Fruit fly (Drosophila melanogaster): ENCODE results near the gene CG45079.

CG45079 gene

DNA sequence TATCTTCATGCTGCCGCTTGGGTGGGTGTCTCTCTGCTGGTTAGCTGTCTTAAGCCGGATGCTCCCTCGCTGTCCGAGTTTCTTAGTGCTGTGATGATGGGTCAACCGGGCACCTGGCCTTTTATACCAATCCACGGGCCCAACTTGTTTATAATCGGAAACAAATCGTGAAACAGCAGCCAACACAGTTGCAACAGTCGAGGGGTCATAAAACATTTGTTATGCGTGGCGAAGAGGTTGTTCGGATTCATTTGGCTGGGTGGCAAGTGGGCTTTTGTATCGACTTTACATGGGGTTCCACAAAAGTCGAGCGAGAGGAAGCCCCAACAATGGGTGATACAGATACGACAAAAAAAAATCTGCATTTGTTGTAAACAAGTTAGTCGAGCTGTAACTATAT, 18.0 kb downstream of the CG45079 start, which contains the start of gene TwdlW:
Gene TwdlW, minus strand, starts transcription at position 101 of the 400 bp plus-strand sequence.
- no peak for TF ChIP-seq CG17801 (GFP tag; optimal IDR thresholded peaks at IDR 0.05; ENCODE audit: partially characterized antibody)

DNA sequence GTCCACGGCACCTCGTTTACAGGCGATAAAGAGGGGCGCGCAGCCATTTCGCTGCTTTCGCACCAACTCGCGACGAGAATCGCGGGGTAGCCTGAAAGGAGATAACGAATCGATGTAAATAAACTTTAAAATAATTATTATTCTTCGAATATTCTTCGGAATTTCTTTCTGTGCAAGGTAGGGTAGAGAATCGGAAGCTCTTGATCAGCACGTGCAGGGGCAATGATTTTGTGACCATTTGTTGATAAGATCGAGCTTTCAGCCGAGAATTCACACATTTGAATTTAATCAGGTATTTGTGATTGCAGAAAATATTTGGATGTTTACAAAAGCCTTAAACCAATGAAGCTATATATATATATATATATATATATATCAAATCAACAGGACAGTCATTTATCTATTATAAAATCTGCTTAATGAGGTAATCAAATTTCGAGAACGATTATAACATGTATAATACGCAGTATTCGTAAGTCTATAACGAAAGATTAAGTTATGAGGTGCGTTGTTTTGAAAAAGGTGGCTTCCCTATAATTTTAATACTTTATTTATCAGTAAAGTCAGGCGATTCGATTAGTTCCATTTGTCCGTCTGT, 23.5 kb downstream of the CG45079 start:
- TF ChIP-seq CG17801 (GFP tag; optimal IDR thresholded peaks at IDR 0.05; ENCODE audit: partially characterized antibody), result no peak

DNA sequence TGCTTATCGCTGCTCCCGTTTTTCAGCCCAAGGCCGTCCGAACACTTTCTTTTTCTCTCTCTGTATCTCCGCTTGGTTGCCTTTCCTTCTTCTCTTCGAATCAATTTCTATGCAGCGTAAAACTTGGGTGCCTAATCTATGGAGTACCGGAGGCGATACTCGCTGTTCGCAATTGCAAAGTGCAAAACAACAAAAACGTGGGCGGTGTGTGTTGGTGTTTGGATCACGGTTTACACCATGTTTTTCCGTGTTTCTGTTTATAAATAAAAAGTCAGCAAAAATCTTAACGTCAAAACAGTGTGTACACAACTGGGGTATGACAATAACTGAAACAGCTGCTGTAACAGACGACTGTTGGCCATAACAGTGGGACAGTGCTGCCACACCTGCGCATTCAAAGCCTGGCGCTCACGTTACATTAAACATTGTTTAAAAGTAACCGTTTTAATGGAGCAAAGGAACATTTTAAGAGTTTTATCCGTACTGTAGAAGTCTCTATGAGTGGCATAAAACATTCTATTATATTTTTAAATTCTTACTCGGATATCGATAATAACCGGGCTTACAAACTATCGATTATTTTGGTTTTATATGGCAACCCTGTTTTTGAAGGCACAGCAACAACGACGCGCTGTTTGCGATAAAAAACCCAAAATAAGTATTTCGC, 24.9 kb downstream of the CG45079 start, which contains the start of the genes m-cup and Det:
Gene m-cup, minus strand, starts transcription at position 333 of the 667 bp plus-strand sequence.
Gene Det, plus strand, starts transcription at position 588 of the 667 bp plus-strand sequence.
- TF ChIP-seq CG17801 (GFP tag; optimal IDR thresholded peaks at IDR 0.05; ENCODE audit: partially characterized antibody), result peak; percentile 44

DNA sequence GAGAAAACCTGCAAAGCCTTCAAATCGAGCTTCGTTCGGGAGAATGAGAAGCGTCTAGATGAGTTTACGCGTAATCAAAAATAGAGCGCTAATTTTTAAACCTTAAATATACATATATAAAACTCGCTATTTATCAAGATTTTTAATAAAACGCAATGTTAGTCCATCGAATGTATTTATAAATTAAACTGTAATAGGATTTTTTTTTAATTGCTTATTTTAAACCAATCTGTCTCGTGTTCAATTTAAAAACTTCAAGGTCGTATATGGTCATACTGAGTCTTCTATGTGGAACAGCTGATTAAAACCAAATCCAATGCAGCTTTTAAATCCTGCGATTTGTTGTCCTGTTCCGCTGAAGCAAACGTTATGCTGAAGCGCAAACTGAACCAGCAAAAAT, 26.0 kb downstream of the CG45079 start, which contains the start of gene Smug:
Gene Smug, plus strand, starts transcription at position 301 of the 400 bp plus-strand sequence.
- TF ChIP-seq CG17801 (GFP tag; optimal IDR thresholded peaks at IDR 0.05; ENCODE audit: partially characterized antibody), result no peak

DNA sequence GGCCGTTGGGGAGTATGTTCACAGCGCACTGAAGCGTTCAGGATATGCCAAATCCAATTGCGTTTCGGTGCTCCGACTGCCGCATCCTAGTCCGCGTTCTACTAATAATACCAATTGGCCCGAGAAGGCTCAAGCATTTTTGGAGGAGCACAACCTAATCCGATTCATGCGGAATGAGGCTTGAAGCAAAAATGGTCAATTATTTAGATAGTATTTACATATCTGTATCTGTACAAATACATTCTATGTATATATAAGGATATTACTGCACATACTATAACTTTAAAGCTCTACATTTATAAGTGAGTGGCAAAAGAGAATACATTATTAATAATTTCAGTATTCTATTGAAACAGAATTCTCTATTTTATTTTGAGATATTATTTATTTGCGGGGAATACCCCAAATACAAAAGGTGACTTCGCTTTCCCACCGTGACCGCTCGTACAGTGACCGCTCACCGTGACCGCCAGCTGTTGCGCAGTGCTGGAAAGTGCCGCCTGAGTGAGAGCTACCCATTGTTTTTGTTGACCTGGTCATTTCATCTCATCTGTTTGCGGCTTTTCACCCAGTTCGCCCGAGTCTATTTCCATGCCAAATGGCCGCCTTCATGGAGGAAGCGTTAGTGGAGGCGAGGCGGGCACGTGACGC, 27.2 kb downstream of the CG45079 start, which contains the start of gene CG5292:
Gene CG5292, plus strand, starts transcription at position 486 of the 651 bp plus-strand sequence.
- TF ChIP-seq CG17801 (GFP tag; optimal IDR thresholded peaks at IDR 0.05; ENCODE audit: partially characterized antibody), result peak; percentile 27
